Fruit fly (Drosophila melanogaster): ENCODE data around the gene CG8773.

dm6 chr3R:13286118-13286579, 8.4 kb upstream of the CG8773 start, which contains the start of gene CG15888:
- no peak for TF ChIP-seq Elba2 (GFP tag; optimal IDR thresholded peaks at IDR 0.05)
- no peak for TF ChIP-seq ro (GFP tag; IDR thresholded peaks at IDR 0.05)
- TF ChIP-seq Xbp1 (GFP tag; optimal IDR thresholded peaks at IDR 0.05), result no peak
- no peak for TF ChIP-seq CG6175 (GFP tag; IDR thresholded peaks at IDR 0.05)
- no peak for TF ChIP-seq CG5180 (GFP tag; optimal IDR thresholded peaks at IDR 0.05)
- TF ChIP-seq usp (GFP tag; optimal IDR thresholded peaks at IDR 0.05), result no peak
- TF ChIP-seq wor (GFP tag; IDR thresholded peaks at IDR 0.05), result no peak
- no peak for TF ChIP-seq trem (tag; optimal IDR thresholded peaks at IDR 0.05)

All from whole organism, embryonic.